Worm (Caenorhabditis elegans) whole organism, L1 larva: Measurements from ENCODE around the gene ttc-39B.

Experiments
- C04F5.9 ChIP-seq: sonication (generic microtip); optimal IDR thresholded peaks from 2 replicates; lab custom pipeline; 2016; ENCODE audit warnings: missing genetic modification characterization, missing compliant biosample characterization
- tbx-2 ChIP-seq: sonication (generic microtip); optimal IDR thresholded peaks from 2 replicates; lab custom pipeline; 2016; ENCODE audit warnings: missing genetic modification characterization, missing compliant biosample characterization
- unc-62 ChIP-seq: fragments of 150-350 bp; optimal IDR thresholded peaks from 2 replicates; lab custom pipeline; 2014; ENCODE audit warnings: missing biosample characterization, missing genetic modification reagents, missing genetic modification characterization

DNA sequence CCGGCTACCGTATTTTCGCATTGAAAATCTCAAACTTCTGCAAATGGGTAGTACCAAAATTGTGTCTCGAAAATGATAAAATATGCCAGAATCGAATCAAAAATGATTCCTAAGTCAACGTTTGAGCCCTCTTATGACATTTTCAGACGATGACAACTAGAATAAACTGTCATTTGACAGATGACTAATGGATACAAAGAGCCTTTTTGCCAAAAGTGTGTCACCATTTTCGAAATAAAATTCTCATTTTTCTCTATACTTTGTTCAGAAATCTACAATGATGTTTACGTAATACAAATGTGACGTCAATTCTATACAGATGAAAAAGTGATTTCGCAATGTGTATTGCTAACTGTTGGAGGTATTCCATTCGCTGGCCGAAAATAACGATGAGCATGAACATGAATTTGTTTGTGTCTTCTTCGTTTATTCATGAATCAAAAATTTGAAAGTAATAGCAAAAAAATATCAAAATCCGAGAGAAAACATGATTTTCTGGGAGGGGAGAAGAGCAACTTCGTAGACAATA lies 12.8 kb upstream of the ttc-39B start:
- TF ChIP-seq unc-62 (GFP tag; lab: Kevin White, UChicago) (no peak), tbx-2 (no peak), C04F5.9 (peak; percentile 5)
